Worm (Caenorhabditis elegans): ENCODE measurements around the gene C46F2.1.

- no peak for TF ChIP-seq dao-5 (tag; optimal IDR thresholded peaks at IDR 0.05)
- peak; percentile 53 for TF ChIP-seq W03F9.2 (tag; optimal IDR thresholded peaks at IDR 0.05)
Observed at ce11 chrX:8069293-8069692, 8.6 kb upstream of the C46F2.1 start, which contains the start of gene C18A11.1.

All from whole organism, L4/young adult.